Fruit fly (Drosophila melanogaster): ENCODE results near the gene Uba4.

- TF ChIP-seq CG6854 (GFP tag; optimal IDR thresholded peaks at IDR 0.05) (no peak), CG15336 (GFP tag; IDR thresholded peaks at IDR 0.05) (no peak; the same call in 1 of the 2 replicates), CG6163 (GFP tag; IDR thresholded peaks at IDR 0.05) (no peak; the same call in 2 of the 3 replicates), fd59A (GFP tag; optimal IDR thresholded peaks at IDR 0.05) (no peak), Hr39 (GFP tag; optimal IDR thresholded peaks at IDR 0.05) (no peak), ss (GFP tag; optimal IDR thresholded peaks at IDR 0.05) (no peak), CG10669 (GFP tag; optimal IDR thresholded peaks at IDR 0.05) (no peak), Blimp-1 (GFP tag; optimal IDR thresholded peaks at IDR 0.05) (no peak), Lpt (GFP tag; optimal IDR thresholded peaks at IDR 0.05) (no peak), cyc (GFP tag; optimal IDR thresholded peaks at IDR 0.05) (no peak), spab (GFP tag; optimal IDR thresholded peaks at IDR 0.05) (no peak)
Measured at dm6 chr2L:8478379-8478778, 38.8 kb upstream of the Uba4 start.
